Fruit fly (Drosophila melanogaster) whole organism, wandering third instar larva: Measurements from ENCODE around the gene CG31921.

Experiments
- Abd-B ChIP-seq: fragments of >200 bp; optimal IDR thresholded peaks from 2 replicates; lab custom pipeline; 2017; ENCODE audit warnings: missing biosample characterization, missing genetic modification characterization
- CG9705 ChIP-seq: fragments of 200-800 bp; sonication (Bioruptor generic); optimal IDR thresholded peaks from 2 replicates; lab custom pipeline; 2018; ENCODE audit warnings: missing biosample characterization, mild to moderate bottlenecking, missing genetic modification characterization
- CrebA ChIP-seq: fragments of 200-800 bp; sonication (Bioruptor generic); optimal IDR thresholded peaks from 2 replicates; lab custom pipeline; 2016; ENCODE audit warnings: missing biosample characterization, mild to moderate bottlenecking, missing genetic modification characterization, borderline replicate concordance
- Dif ChIP-seq: fragments of 200-275, 200-300 bp; sonication (Bioruptor generic); optimal IDR thresholded peaks from 2 replicates; lab custom pipeline; 2018; ENCODE audit warnings: missing biosample characterization, missing genetic modification characterization; ENCODE audit not compliant: partially characterized antibody
- HLH106 ChIP-seq: fragments of 200-800 bp; optimal IDR thresholded peaks from 3 replicates; lab custom pipeline; 2019; ENCODE audit warnings: missing biosample characterization, mild to moderate bottlenecking, missing genetic modification characterization, moderate library complexity
- Hr83 ChIP-seq: fragments of 200-300 bp; sonication (Bioruptor generic); optimal IDR thresholded peaks from 2 replicates; lab custom pipeline; 2016; ENCODE audit warnings: missing biosample characterization, mild to moderate bottlenecking, missing genetic modification characterization, moderate library complexity; ENCODE audit not compliant: poor library complexity, severe bottlenecking
- Myc ChIP-seq: fragments of >200 bp; optimal IDR thresholded peaks from 2 replicates; lab custom pipeline; 2017
- OdsH ChIP-seq: fragments of 200-800 bp; sonication (Bioruptor generic); optimal IDR thresholded peaks from 2 replicates; lab custom pipeline; 2016; ENCODE audit warnings: missing biosample characterization, mild to moderate bottlenecking, missing genetic modification characterization
- brk ChIP-seq: fragments of 200-800 bp; sonication (Bioruptor generic); optimal IDR thresholded peaks from 2 replicates; lab custom pipeline; 2016; ENCODE audit warnings: missing biosample characterization, mild to moderate bottlenecking, missing genetic modification characterization
- foxo ChIP-seq, 2 experiments: fragments of 200-800 bp; sonication (Bioruptor generic); optimal IDR thresholded peaks; 2 replicates in 1 of 2; 3 replicates in 1 of 2; lab custom pipeline; 2016 to 2017; ENCODE audit warnings: missing biosample characterization in 2 of 2, missing genetic modification characterization in 2 of 2
- lola ChIP-seq: fragments of >200 bp; optimal IDR thresholded peaks from 2 replicates; lab custom pipeline; 2017; ENCODE audit warnings: missing biosample characterization, missing genetic modification characterization
- pan ChIP-seq: fragments of >200 bp; optimal IDR thresholded peaks from 2 replicates; lab custom pipeline; 2017
- usp ChIP-seq: fragments of >200 bp; optimal IDR thresholded peaks from 2 replicates; lab custom pipeline; 2017; ENCODE audit warnings: missing biosample characterization, missing genetic modification characterization

dm6 chr2L:309812-310431 lies 22.2 kb downstream of the CG31921 start:
- no peak for TF ChIP-seq Hr83
- no peak for TF ChIP-seq CrebA
- TF ChIP-seq foxo (GFP tag; optimal IDR thresholded peaks at IDR 0.05; lab: Kevin White, UChicago): no peak
- TF ChIP-seq lola (GFP tag; lab: Kevin White, UChicago): no peak
- TF ChIP-seq brk (GFP tag; lab: Kevin White, UChicago): no peak
- no peak for TF ChIP-seq Abd-B (GFP tag; lab: Kevin White, UChicago)
- TF ChIP-seq usp (GFP tag; lab: Kevin White, UChicago): no peak
- no peak for TF ChIP-seq CG9705
- TF ChIP-seq OdsH (GFP tag; lab: Kevin White, UChicago): no peak
- TF ChIP-seq pan (lab: Kevin White, UChicago): no peak
- no peak for TF ChIP-seq Dif (GFP tag; lab: Kevin White, UChicago)
- TF ChIP-seq HLH106 (tag; lab: Kevin White, UChicago): no peak
- TF ChIP-seq Myc (lab: Kevin White, UChicago): no peak
